Worm (Caenorhabditis elegans) whole organism, early embryonic: Measurements from ENCODE around the gene C07D8.6.

ENCODE experiments used
- hmbx-1 ChIP-seq: sonication (generic microtip); optimal IDR thresholded peaks from 2 replicates; lab custom pipeline; 2016; ENCODE audit warnings: mild to moderate bottlenecking, missing genetic modification characterization, missing compliant biosample characterization
- pes-1 ChIP-seq: fragments of 200-800 bp; sonication (Bioruptor generic); IDR thresholded peaks from 2 replicates; pipeline ENCODE4 v1.3.6; 2022; ENCODE audit warnings: missing genetic modification reagents, missing genetic modification characterization, missing compliant biosample characterization
- tbx-11 ChIP-seq: fragments of 200-800 bp; sonication (Bioruptor generic); IDR thresholded peaks from 2 replicates; pipeline ENCODE4 v1.3.6; 2022; ENCODE audit warnings: missing genetic modification characterization, missing compliant biosample characterization
- tbx-37 ChIP-seq: fragments of 200-800 bp; sonication (Bioruptor generic); conservative IDR thresholded peaks from 2 replicates; pipeline ENCODE4 v1.3.6; 2022; ENCODE audit warnings: missing genetic modification reagents, missing genetic modification characterization, missing compliant biosample characterization

DNA sequence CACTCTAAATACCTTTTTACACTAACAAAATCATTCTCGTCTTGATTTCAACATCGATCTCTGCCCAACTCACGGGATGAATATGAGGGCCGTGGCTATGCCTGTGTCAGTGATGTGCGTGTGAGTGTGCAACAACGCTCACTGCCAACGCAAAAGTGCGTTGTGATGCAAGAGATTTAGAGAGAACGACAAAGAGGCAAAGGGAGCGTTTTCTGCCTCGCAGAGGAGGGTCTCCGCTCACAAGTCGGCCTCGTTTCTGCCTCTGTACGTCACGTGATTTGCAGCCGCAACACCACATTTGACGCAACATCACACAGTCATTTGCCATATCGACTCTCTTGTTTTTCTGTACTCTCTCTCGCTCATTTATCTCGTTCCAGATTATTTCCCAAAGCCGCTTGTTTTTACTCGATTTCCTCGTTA, 7.0 kb upstream of the C07D8.6 start, which contains the start of gene epg-7:
- no peak for TF ChIP-seq tbx-11 (GFP tag; lab: Robert Waterston, UW)
- TF ChIP-seq pes-1 (GFP tag; lab: Robert Waterston, UW), result no peak
- no peak for TF ChIP-seq hmbx-1 (tag; lab: Kevin White, UChicago)
- no peak for TF ChIP-seq tbx-37 (GFP tag; lab: Robert Waterston, UW)
